Worm (Caenorhabditis elegans): Measurements from ENCODE around the gene C07G1.6.

- no peak for TF ChIP-seq fos-1 (tag; optimal IDR thresholded peaks at IDR 0.05)
- no peak for TF ChIP-seq zag-1 (tag; optimal IDR thresholded peaks at IDR 0.05)
- no peak for TF ChIP-seq aly-2 (tag; optimal IDR thresholded peaks at IDR 0.05)
- no peak for TF ChIP-seq ztf-11 (tag; optimal IDR thresholded peaks at IDR 0.05)
Measured at ce11 chrIV:8169674-8170073, 40.5 kb downstream of the C07G1.6 start, which contains the start of gene C07G1.15.

Measured in whole organism, L3 larva.